Fruit fly (Drosophila melanogaster) whole organism, embryonic: ENCODE results near the gene maca.

Experiments used
- CG15514 ChIP-seq: fragments of 200-800 bp; sonication (Bioruptor generic); optimal IDR thresholded peaks from 3 replicates; lab custom pipeline; 2017; ENCODE audit warnings: missing biosample characterization, missing genetic modification characterization, mild to moderate bottlenecking, moderate library complexity, missing genetic modification reagents
- CG2120 ChIP-seq: fragments of 200-800 bp; sonication (Bioruptor generic); optimal IDR thresholded peaks from 3 replicates; lab custom pipeline; 2016; ENCODE audit warnings: missing biosample characterization, missing genetic modification characterization
- CG4730 ChIP-seq: fragments of 200-800 bp; sonication (Bioruptor generic); IDR thresholded peaks from 2 replicates; pipeline ENCODE4 v1.3.6; 2022; ENCODE audit warnings: missing biosample characterization, missing genetic modification characterization
- Dad ChIP-seq: fragments of 200-800 bp; sonication (Bioruptor generic); optimal IDR thresholded peaks from 3 replicates; lab custom pipeline; 2016; ENCODE audit warnings: missing biosample characterization, missing genetic modification characterization
- Gsc ChIP-seq: fragments of 200-800 bp; sonication (Bioruptor generic); IDR thresholded peaks from 2 replicates; pipeline ENCODE4 v1.3.6; 2022; ENCODE audit warnings: missing biosample characterization, missing genetic modification characterization
- Lpt ChIP-seq: fragments of >200 bp; optimal IDR thresholded peaks from 2 replicates; lab custom pipeline; 2018; ENCODE audit warnings: missing biosample characterization, missing genetic modification characterization
- cad ChIP-seq: fragments of >200 bp; optimal IDR thresholded peaks from 2 replicates; lab custom pipeline; 2017; ENCODE audit warnings: missing biosample characterization, missing genetic modification characterization
- cato ChIP-seq: fragments of 200-800 bp; sonication (Bioruptor generic); optimal IDR thresholded peaks from 2 replicates; lab custom pipeline; 2016; ENCODE audit warnings: missing biosample characterization, missing genetic modification characterization, borderline replicate concordance
- kay ChIP-seq: fragments of 200-800 bp; sonication (Bioruptor generic); optimal IDR thresholded peaks from 2 replicates; lab custom pipeline; 2016; ENCODE audit warnings: missing biosample characterization, missing genetic modification characterization
- mam ChIP-seq: fragments of 200-800 bp; sonication (Bioruptor generic); optimal IDR thresholded peaks from 3 replicates; lab custom pipeline; 2016; ENCODE audit warnings: missing biosample characterization, missing genetic modification characterization
- sens ChIP-seq: fragments of 200-800 bp; sonication (Bioruptor generic); peaks from one replicate; lab custom pipeline; 2016; ENCODE audit warnings: missing biosample characterization, missing genetic modification characterization
- sisA ChIP-seq: fragments of 200-800 bp; sonication (Bioruptor generic); IDR thresholded peaks from 2 replicates; pipeline ENCODE4 v1.3.6; 2022; ENCODE audit warnings: missing biosample characterization, missing genetic modification characterization

DNA sequence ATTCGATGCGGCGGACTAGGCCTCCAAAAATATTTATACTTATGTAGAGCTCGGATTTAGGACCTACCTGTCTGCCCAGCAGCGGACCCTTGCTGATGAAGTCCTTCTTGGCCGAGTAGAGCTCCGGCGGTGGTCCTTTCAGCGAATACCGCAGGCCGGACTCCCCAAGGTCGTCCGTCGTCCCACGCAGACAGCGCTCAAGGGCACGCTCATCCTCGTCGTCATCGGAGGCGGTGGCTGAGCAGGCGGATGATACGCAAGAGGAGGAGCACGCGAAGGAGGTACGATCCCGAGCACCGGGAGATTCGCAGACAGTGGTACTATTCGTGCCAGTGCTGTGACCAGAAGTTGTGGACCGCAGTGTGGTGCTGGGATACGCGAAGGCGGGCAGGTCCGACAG, 19.6 kb upstream of the maca start:
- TF ChIP-seq kay: no peak
- TF ChIP-seq Dad (GFP tag; lab: Kevin White, UChicago): no peak
- TF ChIP-seq CG15514: no peak
- TF ChIP-seq cato (GFP tag; lab: Kevin White, UChicago): no peak
- TF ChIP-seq cad (GFP tag; lab: Kevin White, UChicago): no peak
- TF ChIP-seq sisA (GFP tag; lab: Robert Waterston, UW): no peak
- TF ChIP-seq mam: no peak
- TF ChIP-seq Gsc (GFP tag; lab: Robert Waterston, UW): no peak
- TF ChIP-seq CG4730 (GFP tag; lab: Robert Waterston, UW): no peak
- no peak for TF ChIP-seq CG2120 (GFP tag; lab: Kevin White, UChicago)
- no peak for TF ChIP-seq Lpt
- TF ChIP-seq sens (GFP tag; lab: Kevin White, UChicago): peak; percentile 51
